Worm (Caenorhabditis elegans) whole organism, late embryonic: ENCODE results near the gene Y9C9A.8.

Source experiments
- C38D4.7 ChIP-seq: fragments of 200-800 bp; sonication (Bioruptor generic); optimal IDR thresholded peaks from 2 replicates; lab custom pipeline; 2018; ENCODE audit warnings: mild to moderate bottlenecking, missing genetic modification characterization, moderate library complexity, missing compliant biosample characterization
- K02D7.2 ChIP-seq: sonication (generic microtip); optimal IDR thresholded peaks from 2 replicates; lab custom pipeline; 2017; ENCODE audit warnings: mild to moderate bottlenecking, missing genetic modification characterization, missing compliant biosample characterization
- K09A11.1 ChIP-seq: sonication (generic microtip); optimal IDR thresholded peaks from 2 replicates; lab custom pipeline; 2017; ENCODE audit warnings: antibody characterized with exemption, mild to moderate bottlenecking, missing genetic modification characterization, missing compliant biosample characterization; ENCODE audit not compliant: insufficient read depth
- T23F11.4 ChIP-seq: fragments of 200-800 bp; sonication (Bioruptor generic); optimal IDR thresholded peaks from 2 replicates; lab custom pipeline; 2018; ENCODE audit warnings: mild to moderate bottlenecking, missing genetic modification characterization, missing compliant biosample characterization
- ahr-1 ChIP-seq: sonication (generic microtip); optimal IDR thresholded peaks from 2 replicates; lab custom pipeline; 2016; ENCODE audit warnings: missing genetic modification characterization, missing compliant biosample characterization
- ama-1 ChIP-seq: fragments of 150-350 bp; optimal IDR thresholded peaks from 2 replicates; lab custom pipeline; 2014
- ceh-19 ChIP-seq: fragments of 200-800 bp; sonication (Bioruptor generic); optimal IDR thresholded peaks from 2 replicates; lab custom pipeline; 2018; ENCODE audit warnings: mild to moderate bottlenecking, missing genetic modification characterization, missing compliant biosample characterization
- ceh-22 ChIP-seq: sonication (generic microtip); optimal IDR thresholded peaks from 2 replicates; lab custom pipeline; 2017; ENCODE audit warnings: missing biosample characterization, missing genetic modification characterization
- ceh-24 ChIP-seq: sonication (generic microtip); optimal IDR thresholded peaks from 2 replicates; lab custom pipeline; 2016; ENCODE audit warnings: mild to moderate bottlenecking, missing genetic modification characterization, missing compliant biosample characterization
- ceh-31 ChIP-seq: sonication (generic microtip); optimal IDR thresholded peaks from 2 replicates; lab custom pipeline; 2016; ENCODE audit warnings: missing genetic modification characterization, missing compliant biosample characterization
- ceh-34 ChIP-seq: sonication (generic microtip); optimal IDR thresholded peaks from 2 replicates; lab custom pipeline; 2016; ENCODE audit warnings: mild to moderate bottlenecking, missing genetic modification characterization, missing compliant biosample characterization
- ceh-45 ChIP-seq: fragments of 200-800 bp; sonication (Bioruptor generic); IDR thresholded peaks from 2 replicates; pipeline ENCODE4 v1.3.6; 2022; ENCODE audit warnings: missing genetic modification reagents, missing genetic modification characterization, missing compliant biosample characterization
- ceh-48 ChIP-seq: sonication (generic microtip); optimal IDR thresholded peaks from 2 replicates; lab custom pipeline; 2016; ENCODE audit warnings: missing genetic modification characterization, inconsistent platforms, missing compliant biosample characterization
- che-1 ChIP-seq: sonication (generic microtip); optimal IDR thresholded peaks from 2 replicates; lab custom pipeline; 2016; ENCODE audit warnings: mild to moderate bottlenecking, missing genetic modification characterization, missing compliant biosample characterization
- elt-2 ChIP-seq: sonication (generic microtip); optimal IDR thresholded peaks from 2 replicates; lab custom pipeline; 2016; ENCODE audit warnings: missing genetic modification reagents, missing genetic modification characterization, missing compliant biosample characterization
- elt-4 ChIP-seq: sonication (generic microtip); optimal IDR thresholded peaks from 2 replicates; lab custom pipeline; 2016; ENCODE audit warnings: missing genetic modification characterization, missing compliant biosample characterization
- eyg-1 ChIP-seq: sonication (generic microtip); optimal IDR thresholded peaks from 2 replicates; lab custom pipeline; 2016; ENCODE audit warnings: missing genotype, missing genetic modification characterization, missing compliant biosample characterization
- gmeb-2 ChIP-seq: sonication (generic microtip); optimal IDR thresholded peaks from 2 replicates; lab custom pipeline; 2016; ENCODE audit warnings: missing genetic modification characterization, inconsistent platforms, missing compliant biosample characterization
- hlh-30 ChIP-seq: sonication (generic microtip); optimal IDR thresholded peaks from 2 replicates; lab custom pipeline; 2017; ENCODE audit warnings: antibody characterized with exemption, missing genetic modification characterization, missing compliant biosample characterization; ENCODE audit not compliant: insufficient read depth
- hlh-8 ChIP-seq: sonication (generic microtip); optimal IDR thresholded peaks from 2 replicates; lab custom pipeline; 2016; ENCODE audit warnings: missing genotype, missing genetic modification characterization, missing compliant biosample characterization
- lim-6 ChIP-seq: sonication (generic microtip); optimal IDR thresholded peaks from 2 replicates; lab custom pipeline; 2016; ENCODE audit warnings: missing genetic modification characterization, missing compliant biosample characterization
- lin-11 ChIP-seq: fragments of 200-800 bp; sonication (Bioruptor generic); optimal IDR thresholded peaks from 2 replicates; lab custom pipeline; 2018; ENCODE audit warnings: mild to moderate bottlenecking, missing genetic modification characterization, missing compliant biosample characterization
- npax-4 ChIP-seq: sonication (generic microtip); optimal IDR thresholded peaks from 2 replicates; lab custom pipeline; 2016; ENCODE audit warnings: missing genetic modification characterization, missing compliant biosample characterization
- odd-2 ChIP-seq: sonication (generic microtip); optimal IDR thresholded peaks from 2 replicates; lab custom pipeline; 2017; ENCODE audit warnings: antibody characterized with exemption, mild to moderate bottlenecking, missing genetic modification characterization, missing compliant biosample characterization
- pag-3 ChIP-seq: sonication (generic microtip); optimal IDR thresholded peaks from 2 replicates; lab custom pipeline; 2016; ENCODE audit warnings: missing compliant biosample characterization, missing genetic modification characterization, borderline replicate concordance
- pha-2 ChIP-seq: sonication (generic microtip); optimal IDR thresholded peaks from 2 replicates; lab custom pipeline; 2017; ENCODE audit warnings: mild to moderate bottlenecking, missing genetic modification characterization, missing compliant biosample characterization
- pha-4 ChIP-seq: fragments of 150-350 bp; optimal IDR thresholded peaks from 2 replicates; lab custom pipeline; 2018; ENCODE audit warnings: missing biosample characterization, missing genetic modification reagents, missing genetic modification characterization
- pros-1 ChIP-seq: fragments of 150-350 bp; optimal IDR thresholded peaks from 2 replicates; lab custom pipeline; 2014; ENCODE audit warnings: missing biosample characterization, missing genetic modification reagents, missing genetic modification characterization
- rnt-1 ChIP-seq: sonication (generic microtip); optimal IDR thresholded peaks from 2 replicates; lab custom pipeline; 2016; ENCODE audit warnings: missing genetic modification characterization, missing compliant biosample characterization
- sox-4 ChIP-seq: sonication (generic microtip); optimal IDR thresholded peaks from 2 replicates; lab custom pipeline; 2017; ENCODE audit warnings: mild to moderate bottlenecking, missing genetic modification characterization, inconsistent platforms, missing compliant biosample characterization
- syd-9 ChIP-seq: sonication (generic microtip); optimal IDR thresholded peaks from 2 replicates; lab custom pipeline; 2016; ENCODE audit warnings: mild to moderate bottlenecking, missing genetic modification characterization, moderate library complexity, missing compliant biosample characterization
- tbx-7 ChIP-seq: sonication (generic microtip); optimal IDR thresholded peaks from 2 replicates; lab custom pipeline; 2016; ENCODE audit warnings: missing genotype, missing genetic modification characterization, missing compliant biosample characterization
- unc-3 ChIP-seq, 2 experiments: fragments of 200-800 bp in 1 of 2; sonication (Bioruptor generic) in 1 of 2; sonication (generic microtip) in 1 of 2; conservative IDR thresholded peaks in 1 of 2; optimal IDR thresholded peaks in 1 of 2; 2 replicates each; pipeline versions ENCODE4 v1.3.6 to Lab custom; 2016 to 2022; ENCODE audit warnings: missing compliant biosample characterization in 2 of 2, missing genetic modification characterization in 2 of 2, missing genetic modification reagents in 1 of 2
- unc-55 ChIP-seq: sonication (generic microtip); optimal IDR thresholded peaks from 2 replicates; lab custom pipeline; 2017; ENCODE audit warnings: missing biosample characterization, missing genetic modification reagents, missing genetic modification characterization
- unc-86 ChIP-seq: sonication (generic microtip); optimal IDR thresholded peaks from 2 replicates; lab custom pipeline; 2016; ENCODE audit warnings: missing genetic modification characterization, missing compliant biosample characterization
- zip-5 ChIP-seq: sonication (generic microtip); optimal IDR thresholded peaks from 2 replicates; lab custom pipeline; 2016; ENCODE audit warnings: missing genetic modification characterization, missing compliant biosample characterization
- ztf-16 ChIP-seq: sonication (generic microtip); optimal IDR thresholded peaks from 2 replicates; lab custom pipeline; 2017; ENCODE audit warnings: missing genetic modification characterization, missing compliant biosample characterization

The Y9C9A.8 gene

DNA sequence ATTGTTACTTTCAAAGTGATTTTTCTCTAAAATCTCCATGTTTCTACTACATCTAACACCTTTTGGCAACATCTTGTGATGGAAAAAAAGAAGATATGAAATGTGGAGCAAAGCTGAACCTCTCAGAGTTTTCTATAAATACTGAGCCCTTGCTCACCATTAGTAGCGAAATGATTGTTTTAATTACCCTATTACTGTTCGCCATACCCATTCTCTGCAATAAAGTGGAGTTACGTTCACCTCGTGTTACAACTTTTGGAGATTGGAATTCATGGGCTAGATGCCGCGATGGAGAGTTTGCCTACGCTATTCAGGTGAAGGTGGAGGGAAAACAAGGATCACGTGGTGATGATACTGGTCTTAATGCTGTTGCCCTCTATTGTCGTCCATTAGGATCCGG, 33.7 kb downstream of the Y9C9A.8 start, which contains the start of gene txt-3:
Gene txt-3 (plus strand): TSS at position 125 of the 400 bp plus-strand sequence.
- TF ChIP-seq pros-1 (tag; lab: Kevin White, UChicago) (no peak), ceh-48 (tag; lab: Kevin White, UChicago) (no peak), ceh-24 (tag; lab: Kevin White, UChicago) (no peak), unc-86 (no peak)

- no peak for TF ChIP-seq pag-3 (tag; lab: Kevin White, UChicago)
- no peak for TF ChIP-seq unc-55
- TF ChIP-seq hlh-8 (tag; lab: Kevin White, UChicago) = no peak
- no peak for TF ChIP-seq ceh-31 (tag; lab: Kevin White, UChicago)
- no peak for TF ChIP-seq odd-2
- TF ChIP-seq ama-1 (lab: Kevin White, UChicago) = no peak
- no peak for TF ChIP-seq T23F11.4
- TF ChIP-seq ceh-19 (GFP tag; lab: Kevin White, UChicago) = no peak
- no peak for TF ChIP-seq syd-9 (tag; lab: Kevin White, UChicago)
- no peak for TF ChIP-seq unc-86
- no peak for TF ChIP-seq ztf-16 (tag; lab: Kevin White, UChicago)
- TF ChIP-seq unc-3 (GFP tag; conservative IDR thresholded peaks at IDR 0.05; lab: Robert Waterston, UW) = no peak
- no peak for TF ChIP-seq unc-3 (tag; optimal IDR thresholded peaks at IDR 0.05; lab: Kevin White, UChicago)
- TF ChIP-seq elt-2 (tag; lab: Kevin White, UChicago) = no peak
- TF ChIP-seq ceh-45 (GFP tag; lab: Robert Waterston, UW) = no peak
- TF ChIP-seq tbx-7 (tag; lab: Kevin White, UChicago) = no peak
- no peak for TF ChIP-seq C38D4.7 (GFP tag; lab: Kevin White, UChicago)
- TF ChIP-seq elt-4 (tag; lab: Kevin White, UChicago) = no peak
- TF ChIP-seq lin-11 (tag; lab: Kevin White, UChicago) = no peak
- TF ChIP-seq npax-4 (tag; lab: Kevin White, UChicago) = no peak
- no peak for TF ChIP-seq K09A11.1 (tag; lab: Kevin White, UChicago)
These were observed 39.3 kb downstream of the Y9C9A.8 start, which contains the start of gene Y9C9A.13 for ce11 chrIV:4969419-4969818. Gene Y9C9A.13 (minus strand): TSS chrIV:4969519.

DNA sequence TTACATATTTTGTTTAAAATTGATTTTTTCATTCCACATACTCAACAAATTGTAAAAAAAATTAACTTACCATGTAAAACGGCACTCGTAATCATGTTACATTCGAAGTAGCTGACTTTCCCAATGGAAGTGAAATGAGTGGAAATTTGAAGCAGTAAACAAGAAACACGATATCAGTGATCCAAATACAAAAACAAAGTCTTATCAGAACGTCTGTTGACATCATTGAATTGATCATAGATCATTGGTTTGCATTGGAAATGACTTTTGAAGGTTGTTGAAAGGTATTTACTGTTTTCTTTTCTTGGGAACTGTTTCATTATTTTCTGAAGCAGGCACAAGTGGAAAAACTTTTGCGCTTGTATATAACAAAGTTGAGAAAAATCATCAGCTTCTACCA, 45.9 kb downstream of the Y9C9A.8 start, which contains the start of gene Y9C9A.16:
Gene Y9C9A.16 (minus strand): TSS at position 131 of the 400 bp plus-strand sequence.
- no peak for TF ChIP-seq unc-55
- no peak for TF ChIP-seq ceh-22 (tag; lab: Kevin White, UChicago)
- TF ChIP-seq ceh-45 (GFP tag; lab: Robert Waterston, UW) = no peak
- TF ChIP-seq K02D7.2 = no peak
- TF ChIP-seq che-1 (tag; lab: Kevin White, UChicago) = no peak
- no peak for TF ChIP-seq ahr-1 (tag; lab: Kevin White, UChicago)
- TF ChIP-seq C38D4.7 (GFP tag; lab: Kevin White, UChicago) = no peak
- TF ChIP-seq elt-4 (tag; lab: Kevin White, UChicago) = no peak

ce11 chrIV:4977176-4977693, 47.1 kb downstream of the Y9C9A.8 start, which contains the start of gene E03H12.5:
Gene E03H12.5 (plus strand): TSS chrIV:4977226.
- no peak for TF ChIP-seq ceh-22 (tag; lab: Kevin White, UChicago)
- no peak for TF ChIP-seq unc-86
- TF ChIP-seq, all 69 proteins: peak for 0

DNA sequence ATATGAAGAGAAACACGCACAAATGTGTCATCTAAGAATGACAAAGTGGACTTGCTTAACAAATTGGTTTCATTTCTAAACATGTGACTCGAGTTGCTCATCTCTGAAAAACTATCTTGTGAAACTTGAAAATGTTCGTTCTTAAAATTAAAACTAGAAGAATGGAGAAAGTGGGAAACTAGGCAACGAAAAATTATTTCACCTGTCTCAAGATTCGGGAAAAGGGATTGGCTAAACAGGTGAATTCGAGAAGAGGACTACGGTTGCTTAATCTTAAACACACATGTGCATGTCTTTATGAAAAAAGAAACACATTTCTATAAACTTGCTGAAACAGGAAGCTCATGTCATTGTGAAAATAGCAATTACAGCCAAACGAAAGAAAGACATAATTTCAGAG, 50.9 kb downstream of the Y9C9A.8 start, which contains the start of gene srz-24:
Gene srz-24 (minus strand): TSS at position 101 of the 400 bp plus-strand sequence.
- TF ChIP-seq sox-4 (tag; lab: Kevin White, UChicago) (no peak), pha-2 (tag; lab: Kevin White, UChicago) (no peak), ama-1 (lab: Kevin White, UChicago) (no peak), ceh-45 (GFP tag; lab: Robert Waterston, UW) (no peak), hlh-30 (tag; lab: Kevin White, UChicago) (no peak), zip-5 (tag; lab: Kevin White, UChicago) (no peak), eyg-1 (tag; lab: Kevin White, UChicago) (no peak), K09A11.1 (tag; lab: Kevin White, UChicago) (no peak), pha-4 (tag; lab: Kevin White, UChicago) (no peak), rnt-1 (tag; lab: Kevin White, UChicago) (no peak), ceh-19 (GFP tag; lab: Kevin White, UChicago) (no peak), lim-6 (tag; lab: Kevin White, UChicago) (no peak), unc-55 (no peak), tbx-7 (tag; lab: Kevin White, UChicago) (no peak), gmeb-2 (tag; lab: Kevin White, UChicago) (no peak), ceh-24 (tag; lab: Kevin White, UChicago) (no peak), ceh-34 (tag; lab: Kevin White, UChicago) (no peak)
